Fruit fly (Drosophila melanogaster) whole organism, pupa: ENCODE measurements around the gene CG46457.
A peak's percentile ranks its signal among the peaks of the same experiment; 100 is the strongest.

Experiments
- CG14655 ChIP-seq: fragments of 200-800 bp; sonication (Bioruptor generic); optimal IDR thresholded peaks from 3 replicates; lab custom pipeline; 2017; ENCODE audit warnings: mild to moderate bottlenecking, missing biosample characterization, missing genetic modification reagents, missing genetic modification characterization
- CG32121 ChIP-seq: fragments of 200-800 bp; sonication (Bioruptor generic); IDR thresholded peaks from 2 replicates; pipeline ENCODE4 v1.3.6; 2022; ENCODE audit warnings: missing biosample characterization, missing genetic modification characterization
- CG8159 ChIP-seq: fragments of 200-800 bp; sonication (Bioruptor generic); optimal IDR thresholded peaks from 3 replicates; lab custom pipeline; 2018; ENCODE audit warnings: missing biosample characterization, mild to moderate bottlenecking, missing genetic modification characterization, moderate library complexity
- CG9948 ChIP-seq: fragments of 200-800 bp; sonication (Bioruptor generic); optimal IDR thresholded peaks from 2 replicates; lab custom pipeline; 2018; ENCODE audit warnings: missing biosample characterization, mild to moderate bottlenecking, missing genetic modification characterization, moderate library complexity
- EcR ChIP-seq: fragments of 200-800 bp; sonication (Bioruptor generic); optimal IDR thresholded peaks from 3 replicates; lab custom pipeline; 2019; ENCODE audit warnings: missing biosample characterization, missing genetic modification characterization, mild to moderate bottlenecking, moderate library complexity, missing genetic modification reagents
- Pif1A ChIP-seq: fragments of 200-800 bp; sonication (Bioruptor generic); optimal IDR thresholded peaks from 3 replicates; lab custom pipeline; 2016; ENCODE audit warnings: missing biosample characterization, missing genetic modification characterization
- Pif1B ChIP-seq: fragments of 200-800 bp; sonication (Bioruptor generic); optimal IDR thresholded peaks from 3 replicates; lab custom pipeline; 2016; ENCODE audit warnings: missing biosample characterization, missing genetic modification characterization
- Snoo ChIP-seq: fragments of 200-800 bp; sonication (Bioruptor generic); optimal IDR thresholded peaks from 3 replicates; lab custom pipeline; 2017; ENCODE audit warnings: missing biosample characterization, mild to moderate bottlenecking, missing genetic modification characterization, inconsistent platforms
- gl ChIP-seq: fragments of 200-800 bp; sonication (Bioruptor generic); optimal IDR thresholded peaks from 2 replicates; lab custom pipeline; 2018; ENCODE audit warnings: missing biosample characterization, mild to moderate bottlenecking, missing genetic modification characterization
- rn ChIP-seq: fragments of 200-800 bp; sonication (Bioruptor generic); IDR thresholded peaks from 2 replicates; pipeline ENCODE4 v1.3.6; 2022; ENCODE audit warnings: missing biosample characterization, missing genetic modification characterization

DNA sequence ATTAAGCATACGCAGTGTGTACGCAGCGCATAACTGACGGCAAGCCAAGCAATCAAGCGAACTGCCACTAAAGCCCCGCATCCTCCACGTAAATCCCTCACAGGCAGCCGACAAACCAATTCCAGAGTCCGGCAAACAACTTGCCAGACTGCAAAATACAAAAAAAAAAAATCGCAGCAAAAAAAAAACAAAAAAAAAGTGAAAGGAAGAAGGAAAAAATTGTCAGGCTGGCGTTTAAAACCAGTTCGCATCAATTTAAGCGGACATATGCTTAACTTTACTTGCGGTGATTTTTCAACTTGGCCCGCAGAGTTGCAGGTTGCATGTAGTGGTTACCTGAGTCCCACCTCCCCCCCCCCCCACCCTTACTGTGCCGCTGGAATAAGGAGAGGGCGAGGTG lies 4.5 kb downstream of the CG46457 start:
- peak; percentile 51; the same call in 1 of the 2 replicates for TF ChIP-seq CG32121
- TF ChIP-seq CG8159 (tag; lab: Kevin White, UChicago), result peak; percentile 31
- TF ChIP-seq CG9948 (tag; lab: Kevin White, UChicago), result peak; percentile 1
- TF ChIP-seq rn (GFP tag; lab: Robert Waterston, UW), result peak; percentile 48; the same call in 1 of the 2 replicates
- TF ChIP-seq Pif1A (GFP tag; lab: Kevin White, UChicago), result peak; percentile 80
- TF ChIP-seq gl (tag; lab: Kevin White, UChicago), result peak; percentile 21
- TF ChIP-seq EcR (GFP tag; lab: Kevin White, UChicago), result no peak
- peak; percentile 74 for TF ChIP-seq Pif1B (GFP tag; lab: Kevin White, UChicago)
- peak; percentile 37 for TF ChIP-seq CG14655
- TF ChIP-seq Snoo (tag; lab: Kevin White, UChicago), result peak; percentile 31
